Fruit fly (Drosophila melanogaster) Kc167 (cell line): Measurements from ENCODE around the gene CG13601.

Experiments used
- Myc ChIP-seq: fragments of >200 bp; optimal IDR thresholded peaks from 2 replicates; lab custom pipeline; 2017; ENCODE audit warnings: missing external identifiers
- Sin3A ChIP-seq: fragments of >200 bp; optimal IDR thresholded peaks from 2 replicates; lab custom pipeline; 2018; ENCODE audit warnings: missing external identifiers
- h ChIP-seq: fragments of >200 bp; optimal IDR thresholded peaks from 3 replicates; lab custom pipeline; 2018; ENCODE audit warnings: missing external identifiers
- psq ChIP-seq: fragments of >200 bp; optimal IDR thresholded peaks from 2 replicates; lab custom pipeline; 2017; ENCODE audit warnings: missing external identifiers
- ttk ChIP-seq: sonication (Bioruptor generic); optimal IDR thresholded peaks from 2 replicates; lab custom pipeline; 2017; ENCODE audit warnings: missing external identifiers

DNA sequence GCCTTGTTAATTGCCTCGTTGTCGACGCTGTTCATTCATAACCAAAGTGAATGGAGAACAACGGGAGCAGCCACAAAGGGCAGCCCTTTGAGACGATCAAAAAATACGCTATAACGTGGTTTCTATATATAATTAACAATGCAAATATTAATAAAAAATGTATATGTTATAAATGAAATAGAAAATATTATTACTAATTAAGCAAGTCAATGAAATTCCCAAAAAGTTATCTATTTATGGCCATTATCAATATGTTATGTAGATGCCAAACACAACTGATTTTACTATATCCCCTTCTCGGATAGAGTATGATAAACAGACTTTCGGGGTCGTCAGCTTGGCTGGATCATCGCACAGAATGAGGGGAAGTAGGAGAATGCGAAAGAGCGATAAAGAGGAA lies 42.0 kb upstream of the CG13601 start:
- TF ChIP-seq psq (lab: Kevin White, UChicago) (no peak), Sin3A (lab: Kevin White, UChicago) (no peak), ttk (lab: Kevin White, UChicago) (no peak), Myc (no peak), h (lab: Kevin White, UChicago) (no peak)
